Worm (Caenorhabditis elegans): Measurements from ENCODE around the gene K03B8.4.

- no peak for TF ChIP-seq egl-27 (tag; optimal IDR thresholded peaks at IDR 0.05)
- no peak for TF ChIP-seq unc-62 (GFP tag; optimal IDR thresholded peaks at IDR 0.05 in 1 of 2)
- TF ChIP-seq unc-62 (tag; optimal IDR thresholded peaks at IDR 0.05), result no peak
- TF ChIP-seq F37D6.2 (tag; optimal IDR thresholded peaks at IDR 0.05), result no peak
These were observed 17.2 kb upstream of the K03B8.4 start for ce11 chrV:11412125-11412524.
